Worm (Caenorhabditis elegans): Measurements from ENCODE around the gene nphp-1.

The nphp-1 gene

DNA sequence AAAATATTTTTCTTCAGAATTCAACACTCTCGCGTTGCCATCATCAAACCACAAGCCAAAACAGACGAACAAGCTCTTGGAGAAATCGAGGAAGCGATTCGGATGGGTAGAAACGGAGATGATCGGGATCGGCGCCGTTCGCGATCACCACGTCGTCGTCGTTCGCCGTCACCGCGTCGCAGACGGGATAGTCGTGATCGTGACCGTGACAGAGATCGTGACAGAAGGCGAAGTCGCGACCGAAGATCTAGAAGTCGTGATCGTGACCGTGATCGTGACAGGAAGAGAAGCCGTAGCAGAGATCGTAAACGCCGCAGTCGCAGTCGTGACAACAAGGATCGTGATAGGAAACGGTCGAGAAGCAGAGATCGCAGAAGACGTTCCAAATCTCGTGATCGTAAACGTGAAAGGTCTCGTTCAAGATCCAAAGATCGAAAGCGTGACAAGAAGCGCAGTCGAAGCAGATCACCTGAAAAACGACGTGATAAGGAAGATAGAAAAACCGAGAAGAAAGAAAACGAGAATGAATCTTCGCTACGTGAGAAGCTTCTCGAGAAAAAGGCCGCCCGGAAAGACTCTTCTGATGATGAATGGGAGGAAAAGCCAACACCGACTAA is 9.5 kb upstream of the nphp-1 start:
- no peak for TF ChIP-seq hlh-6 (tag; optimal IDR thresholded peaks at IDR 0.05)

ce11 chrII:10660892-10661291 is 8.8 kb upstream of the nphp-1 start, which contains the start of gene marc-2:
Gene marc-2, minus strand, starts transcription at chrII:10660992.
- TF ChIP-seq ceh-18 (tag; optimal IDR thresholded peaks at IDR 0.05) (no peak), ref-2 (tag; optimal IDR thresholded peaks at IDR 0.05) (no peak), ceh-19 (GFP tag; optimal IDR thresholded peaks at IDR 0.05) (no peak), ceh-45 (GFP tag; IDR thresholded peaks at IDR 0.05) (no peak), ama-1 (optimal IDR thresholded peaks at IDR 0.05) (no peak), ceh-2 (tag; optimal IDR thresholded peaks at IDR 0.05) (no peak), pax-1 (tag; optimal IDR thresholded peaks at IDR 0.05) (no peak), T23F11.4 (GFP tag; optimal IDR thresholded peaks at IDR 0.05) (no peak), fax-1 (tag; optimal IDR thresholded peaks at IDR 0.05) (no peak), pha-2 (tag; optimal IDR thresholded peaks at IDR 0.05) (no peak), unc-42 (tag; optimal IDR thresholded peaks at IDR 0.05) (no peak), odd-2 (tag; optimal IDR thresholded peaks at IDR 0.05) (no peak), C38D4.7 (GFP tag; optimal IDR thresholded peaks at IDR 0.05) (no peak), ceh-24 (tag; optimal IDR thresholded peaks at IDR 0.05) (no peak), C08G9.2 (tag; optimal IDR thresholded peaks at IDR 0.05) (no peak), ahr-1 (tag; optimal IDR thresholded peaks at IDR 0.05) (no peak), zip-5 (tag; optimal IDR thresholded peaks at IDR 0.05) (no peak), K02D7.2 (tag; optimal IDR thresholded peaks at IDR 0.05) (no peak)

DNA sequence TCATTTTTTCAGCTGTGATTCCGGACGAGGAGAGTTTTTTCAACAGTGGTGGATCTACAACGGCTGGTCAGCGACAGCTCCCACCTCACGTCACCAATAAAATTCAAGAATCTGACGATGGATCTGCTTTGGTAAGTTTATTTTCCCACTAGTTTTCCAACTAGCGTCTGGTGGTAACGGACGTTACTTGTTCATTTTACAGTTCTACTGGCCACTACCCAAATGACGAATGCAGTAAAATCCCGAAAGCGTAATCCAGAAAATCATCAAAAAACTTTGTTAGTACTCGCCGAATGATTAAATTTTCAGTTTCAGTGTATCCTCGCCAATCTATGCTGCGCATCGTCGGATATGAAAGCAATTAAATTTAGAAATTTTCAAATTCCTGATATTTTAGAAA is 7.5 kb upstream of the nphp-1 start:
- TF ChIP-seq ceh-22 (tag; optimal IDR thresholded peaks at IDR 0.05) (no peak), C08G9.2 (tag; optimal IDR thresholded peaks at IDR 0.05) (no peak), ceh-6 (GFP tag; optimal IDR thresholded peaks at IDR 0.05) (no peak), sox-2 (GFP tag; IDR thresholded peaks at IDR 0.05) (no peak), fkh-10 (GFP tag; optimal IDR thresholded peaks at IDR 0.05) (no peak), dmd-4 (tag; optimal IDR thresholded peaks at IDR 0.05; ENCODE audit: borderline replicate concordance) (no peak), ceh-31 (tag; optimal IDR thresholded peaks at IDR 0.05) (no peak), Y22D7AL.16 (tag; optimal IDR thresholded peaks at IDR 0.05) (no peak), npax-4 (tag; optimal IDR thresholded peaks at IDR 0.05) (no peak), K09A11.1 (tag; optimal IDR thresholded peaks at IDR 0.05; ENCODE audit: insufficient read depth) (no peak), che-1 (tag; optimal IDR thresholded peaks at IDR 0.05) (no peak), tbx-7 (tag; optimal IDR thresholded peaks at IDR 0.05) (no peak), ets-4 (tag; optimal IDR thresholded peaks at IDR 0.05) (no peak), F13H6.1 (tag; optimal IDR thresholded peaks at IDR 0.05) (no peak), pros-1 (tag; optimal IDR thresholded peaks at IDR 0.05) (no peak), hlh-30 (tag; optimal IDR thresholded peaks at IDR 0.05; ENCODE audit: insufficient read depth) (no peak), ceh-2 (tag; optimal IDR thresholded peaks at IDR 0.05) (no peak), sdc-2 (tag; optimal IDR thresholded peaks at IDR 0.05) (no peak)

ce11 chrII:10658576-10659256 is 6.7 kb upstream of the nphp-1 start, which contains the start of the genes snu-13 and rsp-7:
Gene snu-13, minus strand, starts transcription at chrII:10658626.
Gene rsp-7, plus strand, starts transcription at chrII:10659206.
- TF ChIP-seq dve-1 (tag; optimal IDR thresholded peaks at IDR 0.05) (no peak), odd-2 (tag; optimal IDR thresholded peaks at IDR 0.05) (no peak), tbx-2 (tag; optimal IDR thresholded peaks at IDR 0.05) (peak; percentile 4), nfya-1 (tag; optimal IDR thresholded peaks at IDR 0.05) (peak; percentile 49), ref-2 (tag; optimal IDR thresholded peaks at IDR 0.05) (no peak), sox-2 (GFP tag; IDR thresholded peaks at IDR 0.05) (0 out of 2 replicates have a peak, but pooled peaks have one; percentile 2), fax-1 (tag; optimal IDR thresholded peaks at IDR 0.05) (no peak), ttx-3 (tag; optimal IDR thresholded peaks at IDR 0.05) (no peak), hlh-30 (tag; optimal IDR thresholded peaks at IDR 0.05; ENCODE audit: insufficient read depth) (no peak), ceh-6 (GFP tag; optimal IDR thresholded peaks at IDR 0.05) (no peak), nhr-11 (tag; optimal IDR thresholded peaks at IDR 0.05) (no peak), unc-3 (GFP tag; conservative IDR thresholded peaks at IDR 0.05) (no peak), unc-3 (tag; optimal IDR thresholded peaks at IDR 0.05) (no peak), sdc-2 (tag; optimal IDR thresholded peaks at IDR 0.05) (no peak), F13H6.1 (tag; optimal IDR thresholded peaks at IDR 0.05) (no peak), C38D4.7 (GFP tag; optimal IDR thresholded peaks at IDR 0.05) (no peak), che-1 (tag; optimal IDR thresholded peaks at IDR 0.05) (no peak), ceh-30 (tag; optimal IDR thresholded peaks at IDR 0.05) (no peak), K09A11.1 (tag; optimal IDR thresholded peaks at IDR 0.05; ENCODE audit: insufficient read depth) (no peak), ceh-18 (tag; optimal IDR thresholded peaks at IDR 0.05) (peak; percentile 7), ceh-31 (tag; optimal IDR thresholded peaks at IDR 0.05) (peak; percentile 12), unc-42 (tag; optimal IDR thresholded peaks at IDR 0.05) (peak; percentile 14), lin-11 (tag; optimal IDR thresholded peaks at IDR 0.05) (no peak), ahr-1 (tag; optimal IDR thresholded peaks at IDR 0.05) (no peak)
